Worm (Caenorhabditis elegans) whole organism, late embryonic: Measurements from ENCODE around the gene srab-11.

Experiments used
- Y22D7AL.16 ChIP-seq: sonication (generic microtip); optimal IDR thresholded peaks from 2 replicates; lab custom pipeline; 2016; ENCODE audit warnings: missing genetic modification characterization, missing compliant biosample characterization
- ceh-14 ChIP-seq: sonication (generic microtip); optimal IDR thresholded peaks from 2 replicates; lab custom pipeline; 2016; ENCODE audit warnings: missing genotype, missing genetic modification characterization, missing compliant biosample characterization
- ceh-19 ChIP-seq: fragments of 200-800 bp; sonication (Bioruptor generic); optimal IDR thresholded peaks from 2 replicates; lab custom pipeline; 2018; ENCODE audit warnings: mild to moderate bottlenecking, missing genetic modification characterization, missing compliant biosample characterization
- ceh-2 ChIP-seq: sonication (generic microtip); optimal IDR thresholded peaks from 2 replicates; lab custom pipeline; 2016; ENCODE audit warnings: missing genotype, missing genetic modification characterization, missing compliant biosample characterization
- ceh-24 ChIP-seq: sonication (generic microtip); optimal IDR thresholded peaks from 2 replicates; lab custom pipeline; 2016; ENCODE audit warnings: mild to moderate bottlenecking, missing genetic modification characterization, missing compliant biosample characterization
- ceh-30 ChIP-seq: fragments of 150-350 bp; optimal IDR thresholded peaks from 2 replicates; lab custom pipeline; 2014; ENCODE audit warnings: missing biosample characterization, missing genetic modification characterization
- ceh-31 ChIP-seq: sonication (generic microtip); optimal IDR thresholded peaks from 2 replicates; lab custom pipeline; 2016; ENCODE audit warnings: missing genetic modification characterization, missing compliant biosample characterization
- ceh-34 ChIP-seq: sonication (generic microtip); optimal IDR thresholded peaks from 2 replicates; lab custom pipeline; 2016; ENCODE audit warnings: mild to moderate bottlenecking, missing genetic modification characterization, missing compliant biosample characterization
- ceh-45 ChIP-seq: fragments of 200-800 bp; sonication (Bioruptor generic); IDR thresholded peaks from 2 replicates; pipeline ENCODE4 v1.3.6; 2022; ENCODE audit warnings: missing genetic modification reagents, missing genetic modification characterization, missing compliant biosample characterization
- che-1 ChIP-seq: sonication (generic microtip); optimal IDR thresholded peaks from 2 replicates; lab custom pipeline; 2016; ENCODE audit warnings: mild to moderate bottlenecking, missing genetic modification characterization, missing compliant biosample characterization
- dve-1 ChIP-seq: sonication (generic microtip); optimal IDR thresholded peaks from 2 replicates; lab custom pipeline; 2017; ENCODE audit warnings: antibody characterized with exemption, mild to moderate bottlenecking, missing genetic modification characterization, missing compliant biosample characterization
- fkh-10 ChIP-seq: fragments of 150-350 bp; optimal IDR thresholded peaks from 2 replicates; lab custom pipeline; 2014; ENCODE audit warnings: missing biosample characterization, missing genetic modification reagents, missing genetic modification characterization
- fkh-6 ChIP-seq: sonication (generic microtip); optimal IDR thresholded peaks from 2 replicates; lab custom pipeline; 2016; ENCODE audit warnings: missing genetic modification characterization, missing compliant biosample characterization
- gmeb-2 ChIP-seq: sonication (generic microtip); optimal IDR thresholded peaks from 2 replicates; lab custom pipeline; 2016; ENCODE audit warnings: missing genetic modification characterization, inconsistent platforms, missing compliant biosample characterization
- hlh-13 ChIP-seq: fragments of 200-800 bp; sonication (Bioruptor generic); optimal IDR thresholded peaks from 2 replicates; lab custom pipeline; 2018; ENCODE audit warnings: mild to moderate bottlenecking, missing genetic modification characterization, missing compliant biosample characterization
- hlh-15 ChIP-seq: sonication (generic microtip); optimal IDR thresholded peaks from 2 replicates; lab custom pipeline; 2016; ENCODE audit warnings: missing genetic modification characterization, missing compliant biosample characterization
- hlh-30 ChIP-seq: sonication (generic microtip); optimal IDR thresholded peaks from 2 replicates; lab custom pipeline; 2017; ENCODE audit warnings: antibody characterized with exemption, missing genetic modification characterization, missing compliant biosample characterization; ENCODE audit not compliant: insufficient read depth
- hlh-6 ChIP-seq: sonication (generic microtip); optimal IDR thresholded peaks from 2 replicates; lab custom pipeline; 2016; ENCODE audit warnings: missing genotype, missing genetic modification characterization, missing compliant biosample characterization
- mec-3 ChIP-seq: sonication (generic microtip); optimal IDR thresholded peaks from 2 replicates; lab custom pipeline; 2016; ENCODE audit warnings: borderline replicate concordance, missing genetic modification characterization, missing compliant biosample characterization
- nfya-1 ChIP-seq: sonication (generic microtip); optimal IDR thresholded peaks from 2 replicates; lab custom pipeline; 2017; ENCODE audit warnings: missing genetic modification characterization, mild to moderate bottlenecking, missing compliant biosample characterization, antibody characterized with exemption, moderate library complexity
- nhr-232 ChIP-seq: sonication (generic microtip); optimal IDR thresholded peaks from 2 replicates; lab custom pipeline; 2016; ENCODE audit warnings: missing genetic modification characterization, missing compliant biosample characterization
- npax-4 ChIP-seq: sonication (generic microtip); optimal IDR thresholded peaks from 2 replicates; lab custom pipeline; 2016; ENCODE audit warnings: missing genetic modification characterization, missing compliant biosample characterization
- odd-2 ChIP-seq: sonication (generic microtip); optimal IDR thresholded peaks from 2 replicates; lab custom pipeline; 2017; ENCODE audit warnings: antibody characterized with exemption, mild to moderate bottlenecking, missing genetic modification characterization, missing compliant biosample characterization
- pag-3 ChIP-seq: sonication (generic microtip); optimal IDR thresholded peaks from 2 replicates; lab custom pipeline; 2016; ENCODE audit warnings: missing compliant biosample characterization, missing genetic modification characterization, borderline replicate concordance
- pat-9 ChIP-seq: fragments of 200-800 bp; sonication (Bioruptor generic); optimal IDR thresholded peaks from 2 replicates; lab custom pipeline; 2018; ENCODE audit warnings: mild to moderate bottlenecking, missing genetic modification characterization, moderate library complexity, missing compliant biosample characterization
- pax-1 ChIP-seq: fragments of 150-350 bp; optimal IDR thresholded peaks from 2 replicates; lab custom pipeline; 2014; ENCODE audit warnings: missing biosample characterization, missing genetic modification characterization
- pha-2 ChIP-seq: sonication (generic microtip); optimal IDR thresholded peaks from 2 replicates; lab custom pipeline; 2017; ENCODE audit warnings: mild to moderate bottlenecking, missing genetic modification characterization, missing compliant biosample characterization
- pros-1 ChIP-seq: fragments of 150-350 bp; optimal IDR thresholded peaks from 2 replicates; lab custom pipeline; 2014; ENCODE audit warnings: missing biosample characterization, missing genetic modification reagents, missing genetic modification characterization
- ref-2 ChIP-seq: sonication (generic microtip); optimal IDR thresholded peaks from 2 replicates; lab custom pipeline; 2016; ENCODE audit warnings: missing genetic modification characterization, missing compliant biosample characterization
- rnt-1 ChIP-seq: sonication (generic microtip); optimal IDR thresholded peaks from 2 replicates; lab custom pipeline; 2016; ENCODE audit warnings: missing genetic modification characterization, missing compliant biosample characterization
- sox-2 ChIP-seq: fragments of 200-800 bp; sonication (Bioruptor generic); IDR thresholded peaks from 2 replicates; pipeline ENCODE4 v1.3.6; 2022; ENCODE audit warnings: missing genetic modification reagents, missing genetic modification characterization, missing compliant biosample characterization
- sox-4 ChIP-seq: sonication (generic microtip); optimal IDR thresholded peaks from 2 replicates; lab custom pipeline; 2017; ENCODE audit warnings: mild to moderate bottlenecking, missing genetic modification characterization, inconsistent platforms, missing compliant biosample characterization
- tbx-2 ChIP-seq: sonication (generic microtip); optimal IDR thresholded peaks from 2 replicates; lab custom pipeline; 2016; ENCODE audit warnings: missing genetic modification characterization, missing compliant biosample characterization
- unc-42 ChIP-seq: sonication (generic microtip); optimal IDR thresholded peaks from 2 replicates; lab custom pipeline; 2016; ENCODE audit warnings: missing genotype, missing genetic modification characterization, missing compliant biosample characterization
- unc-55 ChIP-seq: sonication (generic microtip); optimal IDR thresholded peaks from 2 replicates; lab custom pipeline; 2017; ENCODE audit warnings: missing biosample characterization, missing genetic modification reagents, missing genetic modification characterization
- zip-5 ChIP-seq: sonication (generic microtip); optimal IDR thresholded peaks from 2 replicates; lab custom pipeline; 2016; ENCODE audit warnings: missing genetic modification characterization, missing compliant biosample characterization
- ztf-16 ChIP-seq: sonication (generic microtip); optimal IDR thresholded peaks from 2 replicates; lab custom pipeline; 2017; ENCODE audit warnings: missing genetic modification characterization, missing compliant biosample characterization

srab-11 gene

DNA sequence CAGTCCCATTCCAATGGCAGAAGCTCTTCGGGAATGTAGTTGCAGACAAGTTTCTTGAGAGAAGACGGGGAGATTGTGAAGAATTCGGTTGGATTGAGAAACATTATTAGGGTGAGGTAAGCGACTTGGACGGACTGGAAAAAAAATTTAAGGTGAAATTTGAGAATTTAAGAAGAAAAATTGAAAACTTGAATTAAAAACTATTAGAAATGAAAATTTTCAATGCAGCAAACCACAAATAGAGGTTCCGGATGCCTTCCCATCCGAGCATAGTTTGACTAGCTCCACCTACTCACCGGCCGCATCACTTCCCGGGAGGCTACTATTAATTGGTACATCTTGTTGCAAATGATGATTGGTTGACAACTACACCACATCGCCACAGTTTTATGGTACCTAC is 33.1 kb downstream of the srab-11 start, which contains the start of gene Y73C8C.8:
Y73C8C.8 (minus strand) TSS at position 101 of the 400 bp plus-strand sequence.
- TF ChIP-seq nfya-1 (no peak), ztf-16 (no peak), gmeb-2 (tag; lab: Kevin White, UChicago) (no peak), dve-1 (tag; lab: Kevin White, UChicago) (no peak), fkh-6 (tag; lab: Kevin White, UChicago) (no peak), tbx-2 (tag; lab: Kevin White, UChicago) (no peak), sox-2 (no peak), hlh-30 (tag; lab: Kevin White, UChicago) (no peak), hlh-6 (tag; lab: Kevin White, UChicago) (no peak), hlh-15 (tag; lab: Kevin White, UChicago) (no peak), pax-1 (tag; lab: Kevin White, UChicago) (no peak), zip-5 (tag; lab: Kevin White, UChicago) (no peak), pag-3 (no peak), ceh-14 (tag; lab: Kevin White, UChicago) (no peak), Y22D7AL.16 (no peak), ceh-45 (GFP tag; lab: Robert Waterston, UW) (no peak), pha-2 (tag; lab: Kevin White, UChicago) (no peak), ceh-31 (tag; lab: Kevin White, UChicago) (no peak)

DNA sequence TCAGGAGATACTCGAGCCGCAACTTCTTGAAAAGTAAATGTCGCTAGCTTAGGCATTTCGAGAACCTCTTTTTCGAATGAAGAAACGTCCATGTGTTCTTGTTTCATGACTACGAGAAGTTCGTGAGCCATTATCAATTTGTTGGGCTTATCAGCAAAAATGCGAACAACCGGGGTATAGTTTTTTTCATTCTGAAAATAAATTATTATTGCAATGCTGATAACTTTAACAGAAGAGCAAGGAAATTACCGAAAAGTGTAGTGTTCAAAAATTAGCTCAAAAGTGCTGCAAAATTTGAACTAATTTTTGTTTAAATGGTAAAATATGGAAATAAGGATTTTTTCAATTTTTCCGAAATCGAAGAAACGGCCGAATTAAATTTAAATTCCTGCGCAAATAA is 34.6 kb downstream of the srab-11 start:
- TF ChIP-seq ceh-19 (GFP tag; lab: Kevin White, UChicago) (no peak), fkh-10 (GFP tag; lab: Kevin White, UChicago) (no peak), ceh-34 (no peak), ceh-31 (tag; lab: Kevin White, UChicago) (no peak), rnt-1 (tag; lab: Kevin White, UChicago) (no peak)
- TF ChIP-seq, all 69 proteins: peak for 0

DNA sequence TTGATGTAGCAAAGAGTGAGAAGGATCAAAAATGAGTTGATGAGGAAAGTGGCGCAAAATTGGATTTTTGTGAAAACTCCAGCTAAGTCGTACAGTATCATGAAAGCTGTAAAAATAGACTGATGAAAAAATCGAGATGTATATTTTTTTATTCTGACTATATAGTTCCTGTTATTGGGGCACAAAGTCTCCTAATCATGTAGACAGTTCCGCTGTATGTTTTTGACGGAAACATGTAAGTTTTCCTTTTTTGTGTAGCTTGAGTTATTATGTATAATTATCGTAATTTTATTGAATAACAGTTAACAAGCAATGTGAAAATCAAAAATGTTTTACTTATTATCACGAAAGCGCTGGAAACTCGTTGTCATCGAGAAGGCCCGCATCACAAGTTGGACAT is 39.4 kb downstream of the srab-11 start, which contains the start of gene str-68:
str-68 (minus strand) TSS at position 101 of the 400 bp plus-strand sequence.
- TF ChIP-seq pat-9 (tag; lab: Kevin White, UChicago) (no peak), tbx-2 (tag; lab: Kevin White, UChicago) (no peak), ceh-14 (tag; lab: Kevin White, UChicago) (no peak), fkh-10 (GFP tag; lab: Kevin White, UChicago) (no peak), sox-2 (no peak), hlh-15 (tag; lab: Kevin White, UChicago) (no peak), hlh-13 (GFP tag; lab: Kevin White, UChicago) (no peak), pros-1 (no peak), pha-2 (tag; lab: Kevin White, UChicago) (no peak), sox-4 (tag; lab: Kevin White, UChicago) (no peak), unc-55 (no peak), ceh-2 (tag; lab: Kevin White, UChicago) (no peak), odd-2 (no peak)

DNA sequence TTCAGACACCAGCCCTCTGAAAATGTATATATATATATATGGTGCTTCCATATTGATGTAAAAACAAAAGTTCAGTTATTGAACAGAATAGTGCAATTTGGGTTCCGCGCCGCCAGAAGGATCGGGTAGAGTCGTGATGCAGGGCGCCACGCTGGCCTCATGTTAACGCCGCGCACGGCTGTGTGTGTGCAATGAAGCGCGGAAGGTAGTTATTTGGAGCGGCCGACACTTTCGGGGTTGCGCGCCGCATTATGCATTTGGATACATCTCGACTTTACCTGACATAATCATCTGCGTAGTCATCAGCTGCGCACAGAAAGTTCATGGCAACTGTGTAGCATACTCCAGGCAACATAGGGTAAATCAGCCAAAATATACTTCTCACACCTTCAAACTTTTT is 40.0 kb downstream of the srab-11 start:
- TF ChIP-seq npax-4 (tag; lab: Kevin White, UChicago) (no peak), mec-3 (tag; lab: Kevin White, UChicago) (no peak), nhr-232 (tag; lab: Kevin White, UChicago) (no peak), ref-2 (tag; lab: Kevin White, UChicago) (no peak), sox-4 (tag; lab: Kevin White, UChicago) (no peak), ceh-30 (no peak), nfya-1 (no peak), unc-55 (no peak), zip-5 (tag; lab: Kevin White, UChicago) (no peak), odd-2 (no peak), ceh-24 (tag; lab: Kevin White, UChicago) (no peak), rnt-1 (tag; lab: Kevin White, UChicago) (no peak), che-1 (tag; lab: Kevin White, UChicago) (no peak), ceh-45 (GFP tag; lab: Robert Waterston, UW) (no peak), unc-42 (tag; lab: Kevin White, UChicago) (no peak)
- TF ChIP-seq, all 69 proteins: peak for 0
